Fruit fly (Drosophila melanogaster) Kc167 (cell line): Measurements from ENCODE around the gene Hexim.

ENCODE experiments used
- Myc ChIP-seq: fragments of >200 bp; optimal IDR thresholded peaks from 2 replicates; lab custom pipeline; 2017; ENCODE audit warnings: missing external identifiers
- Sin3A ChIP-seq: fragments of >200 bp; optimal IDR thresholded peaks from 2 replicates; lab custom pipeline; 2018; ENCODE audit warnings: missing external identifiers
- h ChIP-seq: fragments of >200 bp; optimal IDR thresholded peaks from 3 replicates; lab custom pipeline; 2018; ENCODE audit warnings: missing external identifiers
- insv ChIP-seq: fragments of >200 bp; optimal IDR thresholded peaks from 3 replicates; lab custom pipeline; 2018; ENCODE audit warnings: missing external identifiers
- psq ChIP-seq: fragments of >200 bp; optimal IDR thresholded peaks from 2 replicates; lab custom pipeline; 2017; ENCODE audit warnings: missing external identifiers
- ttk ChIP-seq: sonication (Bioruptor generic); optimal IDR thresholded peaks from 2 replicates; lab custom pipeline; 2017; ENCODE audit warnings: missing external identifiers

The Hexim gene

DNA sequence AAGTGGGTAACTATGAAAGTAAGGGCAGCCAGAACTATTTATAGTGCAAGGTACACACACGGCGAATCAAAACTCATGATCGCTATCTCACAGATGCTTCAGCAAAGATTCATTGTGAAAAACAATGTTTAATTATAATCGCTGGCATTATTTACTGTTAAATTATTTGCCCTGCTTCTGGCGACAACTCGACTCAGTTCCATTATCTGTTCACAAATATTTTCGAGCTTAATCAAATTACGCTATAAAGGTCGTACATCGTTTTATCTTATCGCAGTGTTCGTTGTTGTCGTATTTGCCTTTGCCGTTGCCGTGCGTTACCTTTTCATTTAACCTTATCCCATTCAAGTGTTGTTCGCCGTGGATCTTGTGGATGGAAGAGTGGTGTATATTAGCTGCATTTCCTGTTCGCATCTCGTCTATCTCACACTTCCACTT lies 49.7 kb downstream of the Hexim start:
- no peak for TF ChIP-seq ttk (lab: Kevin White, UChicago)
- TF ChIP-seq Sin3A (lab: Kevin White, UChicago): no peak
- no peak for TF ChIP-seq insv (lab: Kevin White, UChicago)
- TF ChIP-seq h (lab: Kevin White, UChicago): no peak
- TF ChIP-seq Myc (lab: Kevin White, UChicago): no peak
- no peak for TF ChIP-seq psq (lab: Kevin White, UChicago)

DNA sequence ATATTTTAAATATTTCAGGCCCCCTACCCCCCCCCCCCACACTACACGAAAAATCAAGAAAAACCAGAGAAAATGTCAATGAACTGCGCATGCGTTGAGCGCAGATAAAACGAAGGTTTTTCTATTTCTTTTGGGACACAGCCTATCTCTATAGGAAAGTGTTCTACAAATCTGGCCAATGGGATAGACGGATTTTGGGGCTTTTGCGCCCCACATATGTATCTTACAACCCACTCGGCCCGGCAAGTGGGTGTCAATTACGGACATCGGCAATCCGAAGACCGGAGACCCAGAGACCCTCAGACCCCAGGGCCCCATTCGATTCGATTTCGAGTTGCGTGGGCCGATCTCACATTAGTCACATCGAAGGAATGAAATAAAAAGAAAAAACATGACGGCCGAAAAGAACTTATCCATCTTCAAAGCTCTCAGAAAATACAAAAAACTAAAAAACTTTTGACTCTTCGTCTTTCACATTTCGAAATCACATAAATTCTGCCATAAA lies 50.3 kb downstream of the Hexim start:
- no peak for TF ChIP-seq insv (lab: Kevin White, UChicago)
- no peak for TF ChIP-seq Sin3A (lab: Kevin White, UChicago)
- no peak for TF ChIP-seq psq (lab: Kevin White, UChicago)
- TF ChIP-seq Myc (lab: Kevin White, UChicago): no peak
- TF ChIP-seq ttk (lab: Kevin White, UChicago): no peak
- no peak for TF ChIP-seq h (lab: Kevin White, UChicago)

DNA sequence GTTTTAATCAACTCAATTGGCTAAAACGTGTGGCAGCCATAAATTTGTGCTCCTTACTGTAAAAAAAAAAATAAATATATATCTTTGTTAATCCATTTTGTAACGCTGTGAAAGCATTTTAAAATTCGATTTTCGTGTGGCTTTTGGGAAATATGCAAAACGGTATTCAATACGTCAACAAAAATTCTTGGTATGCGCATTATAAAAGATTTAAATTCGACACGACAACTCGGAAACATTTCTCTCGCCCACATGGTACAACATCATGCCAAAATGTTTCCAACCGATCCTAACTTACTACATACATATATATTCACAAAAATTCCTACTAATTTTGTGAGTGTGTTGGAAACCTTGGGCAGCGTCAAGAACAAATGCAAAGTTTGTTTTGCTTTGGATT lies 51.4 kb downstream of the Hexim start:
- no peak for TF ChIP-seq Sin3A (lab: Kevin White, UChicago)
- no peak for TF ChIP-seq insv (lab: Kevin White, UChicago)
- TF ChIP-seq h (lab: Kevin White, UChicago): no peak
- TF ChIP-seq ttk (lab: Kevin White, UChicago): no peak
- TF ChIP-seq Myc (lab: Kevin White, UChicago): no peak
- no peak for TF ChIP-seq psq (lab: Kevin White, UChicago)
